Worm (Caenorhabditis elegans) whole organism, late embryonic: ENCODE results near the gene C03A7.13.

Experiments used
- K09A11.1 ChIP-seq: sonication (generic microtip); optimal IDR thresholded peaks from 2 replicates; lab custom pipeline; 2017; ENCODE audit warnings: antibody characterized with exemption, mild to moderate bottlenecking, missing genetic modification characterization, missing compliant biosample characterization; ENCODE audit not compliant: insufficient read depth
- ceh-14 ChIP-seq: sonication (generic microtip); optimal IDR thresholded peaks from 2 replicates; lab custom pipeline; 2016; ENCODE audit warnings: missing genotype, missing genetic modification characterization, missing compliant biosample characterization
- ceh-31 ChIP-seq: sonication (generic microtip); optimal IDR thresholded peaks from 2 replicates; lab custom pipeline; 2016; ENCODE audit warnings: missing genetic modification characterization, missing compliant biosample characterization
- ceh-48 ChIP-seq: sonication (generic microtip); optimal IDR thresholded peaks from 2 replicates; lab custom pipeline; 2016; ENCODE audit warnings: missing genetic modification characterization, inconsistent platforms, missing compliant biosample characterization
- elt-2 ChIP-seq: sonication (generic microtip); optimal IDR thresholded peaks from 2 replicates; lab custom pipeline; 2016; ENCODE audit warnings: missing genetic modification reagents, missing genetic modification characterization, missing compliant biosample characterization
- hlh-13 ChIP-seq: fragments of 200-800 bp; sonication (Bioruptor generic); optimal IDR thresholded peaks from 2 replicates; lab custom pipeline; 2018; ENCODE audit warnings: mild to moderate bottlenecking, missing genetic modification characterization, missing compliant biosample characterization
- hlh-30 ChIP-seq: sonication (generic microtip); optimal IDR thresholded peaks from 2 replicates; lab custom pipeline; 2017; ENCODE audit warnings: antibody characterized with exemption, missing genetic modification characterization, missing compliant biosample characterization; ENCODE audit not compliant: insufficient read depth
- nhr-11 ChIP-seq: fragments of 150-350 bp; optimal IDR thresholded peaks from 2 replicates; lab custom pipeline; 2014; ENCODE audit warnings: missing biosample characterization, missing genetic modification characterization
- pha-4 ChIP-seq: fragments of 150-350 bp; optimal IDR thresholded peaks from 2 replicates; lab custom pipeline; 2018; ENCODE audit warnings: missing biosample characterization, missing genetic modification reagents, missing genetic modification characterization
- ref-2 ChIP-seq: sonication (generic microtip); optimal IDR thresholded peaks from 2 replicates; lab custom pipeline; 2016; ENCODE audit warnings: missing genetic modification characterization, missing compliant biosample characterization
- tbx-7 ChIP-seq: sonication (generic microtip); optimal IDR thresholded peaks from 2 replicates; lab custom pipeline; 2016; ENCODE audit warnings: missing genotype, missing genetic modification characterization, missing compliant biosample characterization

ce11 chrV:5181612-5182011 is 10.7 kb downstream of the C03A7.13 start, which contains the start of gene C03A7.2:
- TF ChIP-seq ceh-31 (no peak), elt-2 (tag; lab: Kevin White, UChicago) (no peak), K09A11.1 (no peak), ceh-14 (tag; lab: Kevin White, UChicago) (no peak), hlh-13 (GFP tag; lab: Kevin White, UChicago) (no peak), nhr-11 (tag; lab: Kevin White, UChicago) (no peak), tbx-7 (tag; lab: Kevin White, UChicago) (no peak), ceh-48 (tag; lab: Kevin White, UChicago) (no peak), pha-4 (no peak), hlh-30 (tag; lab: Kevin White, UChicago) (no peak), ref-2 (tag; lab: Kevin White, UChicago) (no peak)
